Worm (Caenorhabditis elegans) whole organism, L2 larva: ENCODE measurements around the gene clec-238.
A peak's percentile ranks its signal among the peaks of the same experiment; 100 is the strongest.

Experiments
- F13H6.1 ChIP-seq: sonication (generic microtip); optimal IDR thresholded peaks from 2 replicates; lab custom pipeline; 2016; ENCODE audit warnings: missing genetic modification characterization, missing compliant biosample characterization
- mdl-1 ChIP-seq, 2 experiments: fragments of 150-350 bp in 1 of 2; sonication (generic microtip) in 1 of 2; optimal IDR thresholded peaks; 2 replicates each; lab custom pipeline; 2017; ENCODE audit warnings: missing biosample characterization in 2 of 2, missing genetic modification characterization in 2 of 2
- nhr-11 ChIP-seq: fragments of 150-350 bp; optimal IDR thresholded peaks from 2 replicates; lab custom pipeline; 2014; ENCODE audit warnings: missing biosample characterization, missing genetic modification characterization

- peak in 1 of 2 experiments; percentile 34 for TF ChIP-seq mdl-1 (tag; optimal IDR thresholded peaks at IDR 0.05; lab: Kevin White, UChicago)
- TF ChIP-seq F13H6.1, result peak; percentile 85
- no peak for TF ChIP-seq nhr-11
Observed at ce11 chrV:16965655-16966054, 14.1 kb downstream of the clec-238 start, which contains the start of gene efl-1.
